Fruit fly (Drosophila melanogaster) whole organism: ENCODE data around the gene CG8135.

Experiments used
- CG8478 ChIP-seq: fragments of >200 bp; optimal IDR thresholded peaks from 2 replicates; lab custom pipeline; 2018; ENCODE audit warnings: inconsistent platforms
- Dll ChIP-seq: fragments of >200 bp; optimal IDR thresholded peaks from 2 replicates; lab custom pipeline; 2017
- EcR ChIP-seq, 2 experiments: fragments of >200 bp; optimal IDR thresholded peaks; 2 replicates each; lab custom pipeline; 2017; ENCODE audit warnings: missing biosample characterization in 2 of 2, missing genetic modification characterization in 2 of 2, missing genetic modification reagents in 2 of 2
- pan ChIP-seq: fragments of >200 bp; optimal IDR thresholded peaks from 2 replicates; lab custom pipeline; 2017
- psq ChIP-seq: fragments of >200 bp; optimal IDR thresholded peaks from 2 replicates; lab custom pipeline; 2017
- usp ChIP-seq: fragments of >200 bp; optimal IDR thresholded peaks from 2 replicates; lab custom pipeline; 2017; ENCODE audit warnings: missing biosample characterization, missing genetic modification characterization, mixed read lengths

CG8135 gene

DNA sequence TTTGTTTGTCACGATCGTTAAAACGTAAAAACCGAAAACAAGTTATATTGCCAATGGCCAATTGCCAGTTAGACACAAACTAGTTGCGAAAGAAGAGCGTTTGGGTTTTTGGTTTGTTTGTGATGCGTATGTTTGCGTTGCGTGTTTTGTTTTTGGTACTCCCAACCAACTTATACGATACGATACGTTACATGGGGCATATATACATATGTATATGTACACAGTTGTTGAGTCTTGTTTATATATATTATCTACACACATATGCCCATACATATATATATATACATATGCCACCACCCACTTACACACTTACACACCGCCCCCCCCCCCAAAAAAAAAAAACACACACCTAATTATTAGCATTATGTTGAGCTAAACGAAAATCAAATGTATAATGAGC, 44.1 kb downstream of the CG8135 start:
- no peak for TF ChIP-seq EcR (GFP tag; optimal IDR thresholded peaks at IDR 0.05; lab: Kevin White, UChicago)
- no peak for TF ChIP-seq CG8478 (lab: Kevin White, UChicago)
- no peak for TF ChIP-seq psq
- no peak for TF ChIP-seq usp (GFP tag; lab: Kevin White, UChicago)
- TF ChIP-seq Dll (lab: Kevin White, UChicago): no peak
- no peak for TF ChIP-seq pan (lab: Kevin White, UChicago)

- TF ChIP-seq Dll (lab: Kevin White, UChicago) (no peak), pan (lab: Kevin White, UChicago) (no peak), psq (no peak), CG8478 (lab: Kevin White, UChicago) (no peak), usp (GFP tag; lab: Kevin White, UChicago) (no peak), EcR (GFP tag; optimal IDR thresholded peaks at IDR 0.05; lab: Kevin White, UChicago) (no peak)
These were observed 46.5 kb downstream of the CG8135 start for dm6 chr3R:9450672-9451071.

DNA sequence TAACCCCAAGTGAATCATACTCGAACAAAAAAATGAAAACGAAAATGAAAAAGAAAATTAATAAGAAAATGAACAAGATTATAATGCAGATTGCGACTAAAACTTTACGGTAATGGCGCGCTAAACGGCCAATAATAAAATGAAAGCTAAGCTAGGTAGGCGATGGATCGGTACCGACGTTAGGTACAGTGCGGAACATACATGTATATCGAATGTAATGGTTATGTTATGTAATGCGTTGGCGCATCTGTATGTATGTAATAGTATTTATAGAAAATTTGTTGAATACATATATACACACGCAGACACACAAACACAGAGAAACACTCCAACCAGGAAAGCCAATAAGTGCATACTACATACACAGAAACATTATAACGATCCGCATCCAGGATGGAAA, 50.8 kb downstream of the CG8135 start:
- TF ChIP-seq Dll (lab: Kevin White, UChicago) (no peak), psq (no peak), EcR (GFP tag; optimal IDR thresholded peaks at IDR 0.05; lab: Kevin White, UChicago) (no peak), pan (lab: Kevin White, UChicago) (no peak), usp (GFP tag; lab: Kevin White, UChicago) (no peak), CG8478 (lab: Kevin White, UChicago) (no peak)

- TF ChIP-seq pan (lab: Kevin White, UChicago) (no peak), EcR (GFP tag; optimal IDR thresholded peaks at IDR 0.05; lab: Kevin White, UChicago) (no peak), usp (GFP tag; lab: Kevin White, UChicago) (no peak), psq (no peak), Dll (lab: Kevin White, UChicago) (no peak), CG8478 (lab: Kevin White, UChicago) (no peak)
These were observed 52.2 kb downstream of the CG8135 start, which contains the start of gene GstZ1 for dm6 chr3R:9456373-9456772. GstZ1 (minus strand) TSS chr3R:9456546.
